Fruit fly (Drosophila melanogaster): ENCODE results near the gene CG42337.

DNA sequence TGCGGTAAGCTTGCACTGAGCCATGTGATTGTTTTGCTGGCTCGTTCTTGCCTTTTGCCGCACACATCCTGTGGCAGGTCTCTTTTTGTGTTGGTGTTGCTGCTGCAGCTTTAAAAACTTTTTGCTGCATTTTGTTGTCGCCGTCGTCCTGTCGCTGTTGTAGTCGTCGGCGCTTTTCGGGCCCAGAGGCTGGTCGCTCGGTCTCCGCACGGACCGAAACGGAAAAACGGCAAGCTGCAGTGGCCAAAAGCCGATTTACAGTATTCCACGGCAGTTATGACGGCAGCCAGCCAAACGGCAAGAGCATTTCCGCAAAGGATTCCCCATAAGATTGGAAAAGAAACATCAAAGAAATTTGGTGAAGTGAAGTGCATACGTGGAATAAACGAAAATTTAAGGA, 26.9 kb upstream of the CG42337 start, which contains the start of gene CG43219:
- no peak for TF ChIP-seq CG10267 (tag; optimal IDR thresholded peaks at IDR 0.05)
- TF ChIP-seq CG12299 (tag; optimal IDR thresholded peaks at IDR 0.05): no peak
- TF ChIP-seq CG3407 (GFP tag; optimal IDR thresholded peaks at IDR 0.05): no peak
- TF ChIP-seq stwl (tag; optimal IDR thresholded peaks at IDR 0.05): no peak
- no peak for TF ChIP-seq Rfx (GFP tag; IDR thresholded peaks at IDR 0.05)

All from whole organism, embryonic.